Worm (Caenorhabditis elegans): ENCODE measurements around the gene F41G3.6.

DNA sequence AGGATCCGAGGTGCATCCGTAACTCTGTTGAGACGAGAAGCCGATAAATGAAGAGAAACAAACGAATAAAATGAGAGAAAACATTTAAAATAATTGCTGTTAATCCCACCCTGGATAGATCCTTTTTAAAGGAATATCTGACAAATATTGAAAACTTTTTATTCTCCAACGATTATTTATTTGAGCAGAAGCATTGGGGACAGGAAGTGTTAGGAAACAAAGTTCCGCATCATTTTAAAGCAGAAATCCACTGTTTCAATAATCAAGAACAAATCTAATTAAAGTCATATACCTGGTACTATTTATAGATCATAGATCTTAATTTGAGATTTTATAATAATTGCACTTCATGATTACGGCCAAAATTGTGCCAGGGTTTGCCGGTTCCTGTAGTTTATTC, 8.2 kb downstream of the F41G3.6 start, which contains the start of gene F41G3.20:
- TF ChIP-seq sptf-1 (tag; optimal IDR thresholded peaks at IDR 0.05), result no peak
- TF ChIP-seq mab-5 (tag; optimal IDR thresholded peaks at IDR 0.05), result no peak
- no peak for TF ChIP-seq mep-1 (tag; optimal IDR thresholded peaks at IDR 0.05)
- TF ChIP-seq snpc-4 (tag; optimal IDR thresholded peaks at IDR 0.05), result no peak
- TF ChIP-seq ham-2 (GFP tag; optimal IDR thresholded peaks at IDR 0.05), result no peak
- TF ChIP-seq drap-1 (GFP tag; optimal IDR thresholded peaks at IDR 0.05), result no peak
- TF ChIP-seq ceh-83 (GFP tag; optimal IDR thresholded peaks at IDR 0.05), result no peak
- no peak for TF ChIP-seq elt-3 (tag; optimal IDR thresholded peaks at IDR 0.05)
- no peak for TF ChIP-seq nhr-28 (tag; optimal IDR thresholded peaks at IDR 0.05)
- no peak for TF ChIP-seq nhr-237 (tag; optimal IDR thresholded peaks at IDR 0.05)
- TF ChIP-seq hlh-1 (tag; optimal IDR thresholded peaks at IDR 0.05), result no peak
- no peak for TF ChIP-seq unc-39 (tag; optimal IDR thresholded peaks at IDR 0.05)
- TF ChIP-seq ztf-11 (tag; optimal IDR thresholded peaks at IDR 0.05), result no peak

Measured in whole organism, mixed stage, embryonic.